Worm (Caenorhabditis elegans): Measurements from ENCODE around the gene ZK512.11.

DNA sequence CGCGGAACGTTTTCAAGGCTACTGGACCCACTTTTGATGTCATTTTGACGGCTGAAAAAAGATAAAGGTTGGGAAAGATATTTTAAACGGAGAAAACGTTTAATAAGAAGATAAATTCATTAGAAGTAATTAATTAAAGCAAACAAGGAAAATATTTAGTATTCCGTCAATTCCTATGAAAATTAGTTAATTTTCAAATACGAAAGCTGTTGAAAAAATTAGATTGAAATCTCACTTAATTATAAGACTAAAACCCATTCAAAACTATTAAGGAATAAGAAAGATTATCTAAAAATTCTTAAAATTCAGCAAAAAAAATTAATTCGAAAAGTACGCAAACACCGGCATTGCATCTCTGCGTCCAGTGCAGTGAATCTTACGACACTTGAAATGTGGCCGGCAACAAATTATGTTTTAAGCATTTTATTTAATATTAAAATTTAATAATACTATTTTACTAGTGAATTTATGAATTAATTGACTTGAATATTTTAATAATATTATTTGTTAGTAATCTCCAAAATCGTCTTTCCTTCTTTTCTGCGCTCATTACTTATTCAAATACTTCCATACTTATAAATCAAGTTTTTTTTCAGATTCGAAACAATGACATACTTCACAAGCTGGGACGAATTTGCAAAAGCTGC is 856 bp downstream of the ZK512.11 start, which contains the start of the genes ZK512.2 and ZK512.4:
- TF ChIP-seq skn-1 (tag; optimal IDR thresholded peaks at IDR 0.05) (no peak), hmg-11 (tag; optimal IDR thresholded peaks at IDR 0.05) (no peak), R02D3.7 (tag; optimal IDR thresholded peaks at IDR 0.05) (no peak)
